Fruit fly (Drosophila melanogaster) whole organism, pupa: ENCODE data around the gene Acp32CD.

Source experiments
- CG15710 ChIP-seq: fragments of 200-800 bp; sonication (Bioruptor generic); optimal IDR thresholded peaks from 2 replicates; lab custom pipeline; 2018; ENCODE audit warnings: missing biosample characterization, mild to moderate bottlenecking, missing genetic modification characterization, moderate library complexity
- CG17806 ChIP-seq: fragments of 200-800 bp; sonication (Bioruptor generic); optimal IDR thresholded peaks from 2 replicates; lab custom pipeline; 2018; ENCODE audit warnings: missing biosample characterization, mild to moderate bottlenecking, missing genetic modification characterization, moderate library complexity
- CG8159 ChIP-seq: fragments of 200-800 bp; sonication (Bioruptor generic); optimal IDR thresholded peaks from 3 replicates; lab custom pipeline; 2018; ENCODE audit warnings: missing biosample characterization, mild to moderate bottlenecking, missing genetic modification characterization, moderate library complexity

DNA sequence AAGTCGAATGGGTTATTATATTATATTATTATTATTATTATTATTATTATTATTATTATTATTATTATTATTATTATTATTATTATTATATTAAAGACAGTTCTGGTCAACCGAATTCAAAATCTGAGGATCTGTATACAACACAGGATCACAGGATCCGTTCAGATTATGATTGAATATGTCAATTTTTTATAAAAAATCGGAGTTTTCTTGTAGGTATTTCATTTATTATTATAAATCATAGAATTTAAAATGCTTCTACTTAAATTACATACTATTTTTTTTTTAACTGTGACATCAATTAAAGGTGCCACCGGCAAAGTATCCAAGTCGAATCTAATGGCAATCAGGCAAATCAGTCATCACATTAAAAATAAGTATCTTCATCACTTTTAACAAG lies 1.3 kb downstream of the Acp32CD start, which contains the start of gene CG14913:
- TF ChIP-seq CG17806 (no peak), CG8159 (tag; lab: Kevin White, UChicago) (no peak), CG15710 (tag; lab: Kevin White, UChicago) (no peak)
